Worm (Caenorhabditis elegans) whole organism, L1 larva: ENCODE data around the gene srab-8.
A peak's percentile ranks its signal among the peaks of the same experiment; 100 is the strongest.

Source experiments
- C04F5.9 ChIP-seq: sonication (generic microtip); optimal IDR thresholded peaks from 2 replicates; lab custom pipeline; 2016; ENCODE audit warnings: missing genetic modification characterization, missing compliant biosample characterization
- C16A3.4 ChIP-seq: fragments of 150-350 bp; optimal IDR thresholded peaks from 2 replicates; lab custom pipeline; 2014; ENCODE audit warnings: missing biosample characterization, missing genetic modification characterization
- C34B4.2 ChIP-seq: sonication (generic microtip); optimal IDR thresholded peaks from 2 replicates; lab custom pipeline; 2017; ENCODE audit warnings: mild to moderate bottlenecking, missing genetic modification characterization, missing compliant biosample characterization
- aha-1 ChIP-seq: fragments of 150-350 bp; optimal IDR thresholded peaks from 2 replicates; lab custom pipeline; 2014; ENCODE audit warnings: missing biosample characterization, missing genetic modification characterization
- alr-1 ChIP-seq: fragments of 200-800 bp; sonication (Bioruptor generic); optimal IDR thresholded peaks from 2 replicates; lab custom pipeline; 2018; ENCODE audit warnings: borderline replicate concordance, mild to moderate bottlenecking, missing genetic modification characterization, missing compliant biosample characterization
- aly-2 ChIP-seq: fragments of 150-350 bp; optimal IDR thresholded peaks from 2 replicates; lab custom pipeline; 2014; ENCODE audit warnings: missing biosample characterization, missing genetic modification characterization
- blmp-1 ChIP-seq: fragments of 150-350 bp; optimal IDR thresholded peaks from 2 replicates; lab custom pipeline; 2014; ENCODE audit warnings: missing biosample characterization, missing genetic modification characterization
- ceh-8 ChIP-seq: fragments of 200-800 bp; sonication (Bioruptor generic); optimal IDR thresholded peaks from 2 replicates; lab custom pipeline; 2018; ENCODE audit warnings: mild to moderate bottlenecking, missing genetic modification characterization, moderate library complexity, missing compliant biosample characterization
- ces-1 ChIP-seq: fragments of 150-350 bp; optimal IDR thresholded peaks from 2 replicates; lab custom pipeline; 2014; ENCODE audit warnings: missing biosample characterization, missing genetic modification reagents, missing genetic modification characterization
- dpl-1 ChIP-seq, 3 experiments: fragments of 150-350 bp in 2 of 3; sonication (generic microtip) in 1 of 3; optimal IDR thresholded peaks; 2 replicates each; lab custom pipeline; 2014 to 2017; ENCODE audit warnings: missing biosample characterization in 3 of 3, missing genetic modification characterization in 3 of 3, missing genetic modification reagents in 3 of 3
- efl-1 ChIP-seq, 4 experiments: fragments of 150-350 bp; optimal IDR thresholded peaks in 3 of 4; peaks in 1 of 4; 1 replicate in 1 of 4; 2 replicates in 3 of 4; lab custom pipeline; 2014; ENCODE audit warnings: missing biosample characterization in 2 of 4, missing genetic modification characterization in 2 of 4, missing genetic modification reagents in 2 of 4
- ets-5 ChIP-seq: fragments of 200-800 bp; sonication (Bioruptor generic); IDR thresholded peaks from 2 replicates; pipeline ENCODE4 v1.3.6; 2022; ENCODE audit warnings: missing genetic modification characterization, missing compliant biosample characterization
- fkh-4 ChIP-seq: sonication (generic microtip); optimal IDR thresholded peaks from 2 replicates; lab custom pipeline; 2016; ENCODE audit warnings: missing compliant biosample characterization, missing genetic modification characterization, borderline replicate concordance
- fkh-8 ChIP-seq: sonication (generic microtip); optimal IDR thresholded peaks from 2 replicates; lab custom pipeline; 2016; ENCODE audit warnings: mild to moderate bottlenecking, missing genetic modification characterization, missing compliant biosample characterization
- hlh-4 ChIP-seq: sonication (generic microtip); optimal IDR thresholded peaks from 2 replicates; lab custom pipeline; 2016; ENCODE audit warnings: mild to moderate bottlenecking, missing genetic modification characterization, missing compliant biosample characterization
- hpl-2 ChIP-seq: fragments of 150-350 bp; optimal IDR thresholded peaks from 2 replicates; lab custom pipeline; 2014; ENCODE audit warnings: missing biosample characterization, missing genetic modification reagents, missing genetic modification characterization
- irx-1 ChIP-seq: sonication (generic microtip); optimal IDR thresholded peaks from 2 replicates; lab custom pipeline; 2016; ENCODE audit warnings: missing genetic modification characterization, missing compliant biosample characterization
- jun-1 ChIP-seq: fragments of 150-350 bp; optimal IDR thresholded peaks from 2 replicates; lab custom pipeline; 2014; ENCODE audit warnings: missing biosample characterization, missing genetic modification reagents, missing genetic modification characterization
- lin-13 ChIP-seq: fragments of 150-350 bp; optimal IDR thresholded peaks from 2 replicates; lab custom pipeline; 2014; ENCODE audit warnings: missing biosample characterization, missing genetic modification reagents, missing genetic modification characterization
- lin-35 ChIP-seq, 2 experiments: fragments of 150-350 bp; optimal IDR thresholded peaks; 2 replicates each; lab custom pipeline; 2014; ENCODE audit warnings: missing biosample characterization in 2 of 2, missing genetic modification characterization in 2 of 2, missing genetic modification reagents in 2 of 2
- lin-39 ChIP-seq: fragments of 150-350 bp; optimal IDR thresholded peaks from 2 replicates; lab custom pipeline; 2014; ENCODE audit warnings: missing biosample characterization, missing genetic modification reagents, missing genetic modification characterization
- mab-9 ChIP-seq: fragments of 200-800 bp; sonication (Bioruptor generic); IDR thresholded peaks from 2 replicates; pipeline ENCODE4 v1.3.6; 2022; ENCODE audit warnings: missing genetic modification reagents, missing genetic modification characterization, missing compliant biosample characterization
- nhr-19 ChIP-seq: fragments of 200-800 bp; sonication (Bioruptor generic); conservative IDR thresholded peaks from 2 replicates; pipeline ENCODE4 v1.3.6; 2022; ENCODE audit warnings: missing genetic modification characterization, missing compliant biosample characterization
- nhr-20 ChIP-seq: sonication (generic microtip); optimal IDR thresholded peaks from 2 replicates; lab custom pipeline; 2016; ENCODE audit warnings: mild to moderate bottlenecking, missing genetic modification characterization, missing compliant biosample characterization
- nhr-71 ChIP-seq: sonication (generic microtip); optimal IDR thresholded peaks from 2 replicates; lab custom pipeline; 2016; ENCODE audit warnings: mild to moderate bottlenecking, missing genetic modification characterization, moderate library complexity, missing compliant biosample characterization
- nhr-84 ChIP-seq: sonication (generic microtip); optimal IDR thresholded peaks from 2 replicates; lab custom pipeline; 2017; ENCODE audit warnings: missing biosample characterization, missing genetic modification characterization
- nhr-90 ChIP-seq: sonication (generic microtip); optimal IDR thresholded peaks from 2 replicates; lab custom pipeline; 2016; ENCODE audit warnings: mild to moderate bottlenecking, missing genetic modification characterization, missing compliant biosample characterization; ENCODE audit not compliant: poor library complexity
- pax-3 ChIP-seq: fragments of 200-800 bp; sonication (Bioruptor generic); optimal IDR thresholded peaks from 2 replicates; lab custom pipeline; 2018; ENCODE audit warnings: mild to moderate bottlenecking, missing genetic modification characterization, moderate library complexity, missing compliant biosample characterization
- rnt-1 ChIP-seq: sonication (generic microtip); optimal IDR thresholded peaks from 2 replicates; lab custom pipeline; 2016; ENCODE audit warnings: mild to moderate bottlenecking, missing genetic modification characterization, moderate library complexity, missing compliant biosample characterization
- snpc-4 ChIP-seq: fragments of 150-350 bp; optimal IDR thresholded peaks from 2 replicates; lab custom pipeline; 2014; ENCODE audit warnings: missing biosample characterization, missing genetic modification characterization
- unc-130 ChIP-seq: fragments of 150-350 bp; optimal IDR thresholded peaks from 2 replicates; lab custom pipeline; 2017; ENCODE audit warnings: missing biosample characterization, missing genetic modification characterization, inconsistent platforms
- unc-30 ChIP-seq: sonication (generic microtip); optimal IDR thresholded peaks from 2 replicates; lab custom pipeline; 2017; ENCODE audit warnings: missing biosample characterization, missing genetic modification characterization
- unc-62 ChIP-seq: fragments of 150-350 bp; optimal IDR thresholded peaks from 2 replicates; lab custom pipeline; 2014; ENCODE audit warnings: missing biosample characterization, missing genetic modification reagents, missing genetic modification characterization
- vab-15 ChIP-seq: sonication (generic microtip); optimal IDR thresholded peaks from 2 replicates; lab custom pipeline; 2017; ENCODE audit warnings: missing genotype, mild to moderate bottlenecking, missing genetic modification characterization, missing compliant biosample characterization
- zip-4 ChIP-seq: fragments of 200-800 bp; sonication (Bioruptor generic); optimal IDR thresholded peaks from 2 replicates; lab custom pipeline; 2018; ENCODE audit warnings: mild to moderate bottlenecking, missing genetic modification characterization, moderate library complexity, missing compliant biosample characterization
- ztf-11 ChIP-seq, 2 experiments: sonication (generic microtip); optimal IDR thresholded peaks; 2 replicates each; lab custom pipeline; 2016 to 2017; ENCODE audit warnings: missing genetic modification characterization in 2 of 2, missing biosample characterization in 1 of 2, missing compliant biosample characterization in 1 of 2

Gene srab-8

ce11 chrV:3176161-3176560 lies at the start of gene srab-8:
Gene srab-8, plus strand, starts transcription at chrV:3176461.
- TF ChIP-seq fkh-8 (no peak), hlh-4 (peak; percentile 90)
- TF ChIP-seq, all 84 proteins: peak for 1

ce11 chrV:3127670-3128069 lies 48.6 kb upstream of the srab-8 start, which contains the start of gene Y73C8C.10:
Gene Y73C8C.10, minus strand, starts transcription at chrV:3127770.
- TF ChIP-seq lin-13 (no peak), nhr-20 (tag; lab: Kevin White, UChicago) (peak; percentile 28), lin-35 (GFP tag; optimal IDR thresholded peaks at IDR 0.05; lab: Kevin White, UChicago) (peak in 1 of 2 experiments; percentile 16)

ce11 chrV:3128803-3129202 lies 47.5 kb upstream of the srab-8 start, which contains the start of gene tat-6:
Gene tat-6, plus strand, starts transcription at chrV:3129103.
- TF ChIP-seq blmp-1, result no peak
- TF ChIP-seq jun-1 (tag; lab: Kevin White, UChicago), result no peak
- no peak for TF ChIP-seq hpl-2
- TF ChIP-seq dpl-1 (GFP tag; optimal IDR thresholded peaks at IDR 0.05; lab: Kevin White, UChicago), result no peak
- no peak for TF ChIP-seq unc-62 (GFP tag; lab: Kevin White, UChicago)
- TF ChIP-seq unc-130, result no peak
- no peak for TF ChIP-seq lin-39 (tag; lab: Kevin White, UChicago)
- TF ChIP-seq ets-5, result no peak
- TF ChIP-seq ztf-11 (tag; optimal IDR thresholded peaks at IDR 0.05; lab: Kevin White, UChicago), result no peak
- no peak for TF ChIP-seq ceh-8 (GFP tag; lab: Kevin White, UChicago)
- TF ChIP-seq ces-1 (GFP tag; lab: Kevin White, UChicago), result no peak
- no peak for TF ChIP-seq unc-30 (tag; lab: Kevin White, UChicago)
- TF ChIP-seq snpc-4, result no peak
- TF ChIP-seq C16A3.4 (tag; lab: Kevin White, UChicago), result no peak
- TF ChIP-seq pax-3, result no peak
- TF ChIP-seq zip-4 (GFP tag; lab: Kevin White, UChicago), result no peak
- TF ChIP-seq efl-1 (optimal IDR thresholded peaks at IDR 0.05; lab: Kevin White, UChicago), result no peak
- no peak for TF ChIP-seq efl-1 (GFP tag; optimal IDR thresholded peaks at IDR 0.05 in 1 of 2; lab: Kevin White, UChicago)
- no peak for TF ChIP-seq fkh-4

ce11 chrV:3132116-3132515 lies 44.1 kb upstream of the srab-8 start:
- no peak for TF ChIP-seq irx-1 (tag; lab: Kevin White, UChicago)
- TF ChIP-seq ztf-11 (tag; optimal IDR thresholded peaks at IDR 0.05; lab: Kevin White, UChicago), result no peak
- TF ChIP-seq jun-1 (tag; lab: Kevin White, UChicago), result no peak
- TF ChIP-seq ceh-8 (GFP tag; lab: Kevin White, UChicago), result peak; percentile 45

ce11 chrV:3133293-3133755 lies 42.9 kb upstream of the srab-8 start, which contains the start of gene F02C9.2:
Gene F02C9.2, plus strand, starts transcription at chrV:3133705.
- TF ChIP-seq alr-1 (no peak), C04F5.9 (tag; lab: Kevin White, UChicago) (no peak), lin-35 (GFP tag; optimal IDR thresholded peaks at IDR 0.05; lab: Kevin White, UChicago) (no peak), nhr-71 (tag; lab: Kevin White, UChicago) (no peak), mab-9 (GFP tag; lab: Robert Waterston, UW) (no peak), nhr-84 (tag; lab: Kevin White, UChicago) (no peak), blmp-1 (no peak), hlh-4 (no peak), nhr-20 (tag; lab: Kevin White, UChicago) (no peak), vab-15 (no peak), aly-2 (no peak), C34B4.2 (tag; lab: Kevin White, UChicago) (no peak), unc-30 (tag; lab: Kevin White, UChicago) (no peak), fkh-8 (no peak), irx-1 (tag; lab: Kevin White, UChicago) (no peak), nhr-19 (GFP tag; lab: Robert Waterston, UW) (no peak), nhr-90 (no peak), rnt-1 (no peak), aha-1 (tag; lab: Kevin White, UChicago) (no peak)
- TF ChIP-seq, all 84 proteins: peak for 0
